Worm (Caenorhabditis elegans) whole organism, late embryonic: Measurements from ENCODE around the gene srt-23.

Source experiments
- ama-1 ChIP-seq: fragments of 150-350 bp; optimal IDR thresholded peaks from 2 replicates; lab custom pipeline; 2014
- tbx-2 ChIP-seq: sonication (generic microtip); optimal IDR thresholded peaks from 2 replicates; lab custom pipeline; 2016; ENCODE audit warnings: missing genetic modification characterization, missing compliant biosample characterization
- unc-3 ChIP-seq, 2 experiments: fragments of 200-800 bp in 1 of 2; sonication (Bioruptor generic) in 1 of 2; sonication (generic microtip) in 1 of 2; conservative IDR thresholded peaks in 1 of 2; optimal IDR thresholded peaks in 1 of 2; 2 replicates each; pipeline versions ENCODE4 v1.3.6 to Lab custom; 2016 to 2022; ENCODE audit warnings: missing compliant biosample characterization in 2 of 2, missing genetic modification characterization in 2 of 2, missing genetic modification reagents in 1 of 2

DNA sequence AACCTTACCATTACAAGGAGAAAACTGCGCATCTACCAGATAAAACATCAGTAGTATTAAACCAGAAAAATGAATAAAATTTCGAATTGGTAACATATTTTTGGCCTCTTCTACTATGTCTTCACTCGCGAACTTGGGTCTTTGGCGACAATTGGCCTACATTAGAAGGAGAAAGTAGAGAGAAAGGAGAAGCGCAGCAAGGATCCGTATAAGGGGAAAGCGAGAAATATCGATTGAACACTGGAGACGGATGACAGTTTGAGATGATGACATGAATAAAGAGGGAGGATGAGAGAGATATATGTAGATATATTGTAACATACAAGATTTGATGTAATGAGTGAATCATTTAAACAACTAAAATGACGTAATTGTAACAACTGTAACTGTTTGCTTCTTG, 11.8 kb downstream of the srt-23 start, which contains the start of gene F56B3.2:
- TF ChIP-seq unc-3 (GFP tag; conservative IDR thresholded peaks at IDR 0.05; lab: Robert Waterston, UW), result no peak
- TF ChIP-seq unc-3 (tag; optimal IDR thresholded peaks at IDR 0.05; lab: Kevin White, UChicago), result no peak
- TF ChIP-seq tbx-2 (tag; lab: Kevin White, UChicago), result no peak
- no peak for TF ChIP-seq ama-1
